Fruit fly (Drosophila melanogaster) whole organism, embryonic: ENCODE results near the gene Zyx.

Source experiments
- ATbp ChIP-seq: fragments of 200-800 bp; sonication (Bioruptor generic); optimal IDR thresholded peaks from 2 replicates; lab custom pipeline; 2017; ENCODE audit warnings: missing biosample characterization, mild to moderate bottlenecking, missing genetic modification characterization, missing genetic modification reagents
- Bteb2 ChIP-seq: fragments of 200-800 bp; sonication (Bioruptor generic); optimal IDR thresholded peaks from 2 replicates; lab custom pipeline; 2016; ENCODE audit warnings: missing biosample characterization, missing genetic modification characterization
- CG1024 ChIP-seq: fragments of 200-800 bp; sonication (Bioruptor generic); IDR thresholded peaks from 2 replicates; pipeline ENCODE4 v1.3.6; 2022; ENCODE audit warnings: missing biosample characterization, missing genetic modification characterization
- CG10267 ChIP-seq: fragments of 200-800 bp; sonication (Bioruptor generic); optimal IDR thresholded peaks from 2 replicates; lab custom pipeline; 2018; ENCODE audit warnings: missing biosample characterization, mild to moderate bottlenecking, missing genetic modification characterization, moderate library complexity
- CG12071 ChIP-seq: fragments of 200-800 bp; sonication (Bioruptor generic); optimal IDR thresholded peaks from 3 replicates; lab custom pipeline; 2018; ENCODE audit warnings: missing biosample characterization, mild to moderate bottlenecking, missing genetic modification characterization
- CG12942 ChIP-seq: fragments of 200-800 bp; sonication (Bioruptor generic); optimal IDR thresholded peaks from 3 replicates; lab custom pipeline; 2016; ENCODE audit warnings: missing biosample characterization, missing genetic modification characterization
- CG13775 ChIP-seq: fragments of 200-800 bp; sonication (Bioruptor generic); optimal IDR thresholded peaks from 3 replicates; lab custom pipeline; 2017; ENCODE audit warnings: missing biosample characterization, mild to moderate bottlenecking, missing genetic modification characterization
- CG15479 ChIP-seq: fragments of 200-800 bp; sonication (Bioruptor generic); optimal IDR thresholded peaks from 3 replicates; lab custom pipeline; 2019; ENCODE audit warnings: missing biosample characterization, mild to moderate bottlenecking, missing genetic modification characterization, moderate library complexity
- CG15696 ChIP-seq: fragments of 200-800 bp; sonication (Bioruptor generic); optimal IDR thresholded peaks from 2 replicates; lab custom pipeline; 2019; ENCODE audit warnings: missing biosample characterization, mild to moderate bottlenecking, missing genetic modification characterization, moderate library complexity
- CG1602 ChIP-seq: fragments of 200-800 bp; sonication (Bioruptor generic); optimal IDR thresholded peaks from 3 replicates; lab custom pipeline; 2016; ENCODE audit warnings: missing biosample characterization, missing genetic modification characterization
- CG17612 ChIP-seq: fragments of 200-800 bp; sonication (Bioruptor generic); IDR thresholded peaks from 2 replicates; pipeline ENCODE4 v1.3.6; 2022; ENCODE audit warnings: missing biosample characterization, missing genetic modification characterization
- CG2116 ChIP-seq: fragments of 200-800 bp; sonication (Bioruptor generic); optimal IDR thresholded peaks from 3 replicates; lab custom pipeline; 2018; ENCODE audit warnings: missing biosample characterization, mild to moderate bottlenecking, missing genetic modification characterization
- CG2678 ChIP-seq: fragments of 200-800 bp; sonication (Bioruptor generic); optimal IDR thresholded peaks from 3 replicates; lab custom pipeline; 2019; ENCODE audit warnings: missing biosample characterization, mild to moderate bottlenecking, missing genetic modification characterization, moderate library complexity
- CG33213 ChIP-seq: fragments of 200-800 bp; sonication (Bioruptor generic); optimal IDR thresholded peaks from 3 replicates; lab custom pipeline; 2016; ENCODE audit warnings: missing biosample characterization, missing genetic modification characterization
- CG34376 ChIP-seq: fragments of 200-800 bp; sonication (Bioruptor generic); optimal IDR thresholded peaks from 2 replicates; lab custom pipeline; 2018; ENCODE audit warnings: missing biosample characterization, mild to moderate bottlenecking, missing genetic modification characterization
- CG6272 ChIP-seq: fragments of 200-800 bp; sonication (Bioruptor generic); IDR thresholded peaks from 2 replicates; pipeline ENCODE4 v1.3.6; 2022; ENCODE audit warnings: missing biosample characterization, missing genetic modification characterization
- CG6683 ChIP-seq: fragments of 200-800 bp; sonication (Bioruptor generic); optimal IDR thresholded peaks from 2 replicates; lab custom pipeline; 2017; ENCODE audit warnings: missing biosample characterization, mild to moderate bottlenecking, missing genetic modification characterization, missing genetic modification reagents
- CG6791 ChIP-seq: fragments of 200-800 bp; sonication (Bioruptor generic); IDR thresholded peaks from 3 replicates; pipeline ENCODE4 v1.3.6; 2022; ENCODE audit warnings: missing biosample characterization, missing genetic modification characterization; ENCODE audit not compliant: partially characterized antibody
- CG7987 ChIP-seq: fragments of 200-800 bp; sonication (Bioruptor generic); optimal IDR thresholded peaks from 2 replicates; lab custom pipeline; 2018; ENCODE audit warnings: missing biosample characterization, mild to moderate bottlenecking, missing genetic modification characterization, moderate library complexity
- Doc3 ChIP-seq: fragments of 200-800 bp; sonication (Bioruptor generic); IDR thresholded peaks from 3 replicates; pipeline ENCODE4 v1.3.6; 2022; ENCODE audit warnings: missing biosample characterization, missing genetic modification characterization; ENCODE audit not compliant: partially characterized antibody
- Dp ChIP-seq: fragments of 200-800 bp; sonication (Bioruptor generic); optimal IDR thresholded peaks from 2 replicates; lab custom pipeline; 2018; ENCODE audit warnings: missing biosample characterization, mild to moderate bottlenecking, missing genetic modification characterization, moderate library complexity
- E2f1 ChIP-seq: fragments of 200-800 bp; sonication (Bioruptor generic); IDR thresholded peaks from 2 replicates; pipeline ENCODE4 v1.3.6; 2022; ENCODE audit warnings: missing biosample characterization, missing genetic modification characterization
- Hsf ChIP-seq: fragments of 200-800 bp; sonication (Bioruptor generic); optimal IDR thresholded peaks from 3 replicates; lab custom pipeline; 2016; ENCODE audit warnings: missing biosample characterization, missing genetic modification characterization
- Lim3 ChIP-seq: fragments of 200-800 bp; sonication (Bioruptor generic); IDR thresholded peaks from 2 replicates; pipeline ENCODE4 v1.3.6; 2022; ENCODE audit warnings: missing biosample characterization, missing genetic modification characterization
- MTF-1 ChIP-seq: fragments of 200-800 bp; sonication (Bioruptor generic); optimal IDR thresholded peaks from 2 replicates; lab custom pipeline; 2018; ENCODE audit warnings: missing biosample characterization, mild to moderate bottlenecking, missing genetic modification characterization, borderline replicate concordance
- Side ChIP-seq: fragments of 200-800 bp; sonication (Bioruptor generic); optimal IDR thresholded peaks from 2 replicates; lab custom pipeline; 2016; ENCODE audit warnings: missing biosample characterization, missing genetic modification characterization
- ap ChIP-seq: fragments of 200-800 bp; sonication (Bioruptor generic); IDR thresholded peaks from 2 replicates; pipeline ENCODE4 v1.3.6; 2022; ENCODE audit warnings: missing biosample characterization, missing genetic modification characterization
- ase ChIP-seq: fragments of 200-800 bp; sonication (Bioruptor generic); IDR thresholded peaks from 3 replicates; pipeline ENCODE4 v1.3.6; 2022; ENCODE audit warnings: missing biosample characterization, missing genetic modification characterization
- ci ChIP-seq: fragments of 200-800 bp; sonication (Bioruptor generic); IDR thresholded peaks from 3 replicates; pipeline ENCODE4 v1.3.6; 2022; ENCODE audit warnings: missing biosample characterization, missing genetic modification characterization
- dmrt99B ChIP-seq: fragments of 200-800 bp; sonication (Bioruptor generic); optimal IDR thresholded peaks from 2 replicates; lab custom pipeline; 2018; ENCODE audit warnings: missing biosample characterization, mild to moderate bottlenecking, missing genetic modification characterization, moderate library complexity
- dysf ChIP-seq: fragments of 200-800 bp; sonication (Bioruptor generic); IDR thresholded peaks from 3 replicates; pipeline ENCODE4 v1.3.6; 2022; ENCODE audit warnings: missing biosample characterization, missing genetic modification characterization
- ftz-f1 ChIP-seq: fragments of 200-800 bp; sonication (Bioruptor generic); optimal IDR thresholded peaks from 2 replicates; lab custom pipeline; 2016; ENCODE audit warnings: missing biosample characterization, missing genetic modification characterization
- gce ChIP-seq: fragments of 200-800 bp; sonication (Bioruptor generic); IDR thresholded peaks from 3 replicates; pipeline ENCODE4 v1.3.6; 2022; ENCODE audit warnings: missing biosample characterization, missing genetic modification characterization
- gsb-n ChIP-seq: fragments of 200-800 bp; sonication (Bioruptor generic); optimal IDR thresholded peaks from 3 replicates; lab custom pipeline; 2018; ENCODE audit warnings: missing biosample characterization, mild to moderate bottlenecking, missing genetic modification characterization
- hb ChIP-seq: fragments of 200-800 bp; sonication (Bioruptor generic); IDR thresholded peaks from 3 replicates; pipeline ENCODE4 v1.3.6; 2022; ENCODE audit warnings: missing biosample characterization, missing genetic modification characterization; ENCODE audit not compliant: partially characterized antibody
- her ChIP-seq: fragments of 200-800 bp; sonication (Bioruptor generic); optimal IDR thresholded peaks from 2 replicates; lab custom pipeline; 2016; ENCODE audit warnings: missing biosample characterization, missing genetic modification characterization
- hth ChIP-seq: fragments of >200 bp; optimal IDR thresholded peaks from 2 replicates; lab custom pipeline; 2017; ENCODE audit warnings: inconsistent platforms
- kni ChIP-seq: fragments of 200-800 bp; sonication (Bioruptor generic); optimal IDR thresholded peaks from 3 replicates; lab custom pipeline; 2017; ENCODE audit warnings: mild to moderate bottlenecking, missing biosample characterization, missing genetic modification reagents, missing genetic modification characterization
- maf-S ChIP-seq: fragments of 200-800 bp; sonication (Bioruptor generic); optimal IDR thresholded peaks from 2 replicates; lab custom pipeline; 2016; ENCODE audit warnings: missing biosample characterization, missing genetic modification characterization
- phol ChIP-seq: fragments of 200-800 bp; sonication (Bioruptor generic); optimal IDR thresholded peaks from 3 replicates; lab custom pipeline; 2018; ENCODE audit warnings: missing biosample characterization, mild to moderate bottlenecking, missing genetic modification characterization, moderate library complexity
- ranshi ChIP-seq: fragments of 200-800 bp; sonication (Bioruptor generic); IDR thresholded peaks from 2 replicates; pipeline ENCODE4 v1.3.6; 2022; ENCODE audit warnings: missing biosample characterization, missing genetic modification characterization
- run ChIP-seq: fragments of 200-800 bp; sonication (Bioruptor generic); optimal IDR thresholded peaks from 3 replicates; lab custom pipeline; 2018; ENCODE audit warnings: missing biosample characterization, mild to moderate bottlenecking, missing genetic modification characterization
- salm ChIP-seq: fragments of 200-800 bp; sonication (Bioruptor generic); optimal IDR thresholded peaks from 2 replicates; lab custom pipeline; 2018; ENCODE audit warnings: missing biosample characterization, mild to moderate bottlenecking, missing genetic modification characterization
- sna ChIP-seq: fragments of 200-800 bp; sonication (Bioruptor generic); IDR thresholded peaks from 2 replicates; pipeline ENCODE4 v1.3.6; 2022; ENCODE audit warnings: missing biosample characterization, missing genetic modification characterization; ENCODE audit not compliant: partially characterized antibody
- trem ChIP-seq: fragments of 200-800 bp; optimal IDR thresholded peaks from 3 replicates; lab custom pipeline; 2019; ENCODE audit warnings: missing biosample characterization, mild to moderate bottlenecking, missing genetic modification characterization, moderate library complexity
- tx ChIP-seq: fragments of 200-800 bp; sonication (Bioruptor generic); optimal IDR thresholded peaks from 2 replicates; lab custom pipeline; 2016; ENCODE audit warnings: missing biosample characterization, missing genetic modification characterization
- vnd ChIP-seq: fragments of 200-800 bp; sonication (Bioruptor generic); IDR thresholded peaks from 3 replicates; pipeline ENCODE4 v1.3.6; 2022; ENCODE audit warnings: missing biosample characterization, missing genetic modification characterization; ENCODE audit not compliant: partially characterized antibody
- wor ChIP-seq: fragments of 200-800 bp; sonication (Bioruptor generic); IDR thresholded peaks from 2 replicates; pipeline ENCODE4 v1.3.6; 2022; ENCODE audit warnings: missing biosample characterization, missing genetic modification characterization
- z ChIP-seq: fragments of 200-800 bp; sonication (Bioruptor generic); IDR thresholded peaks from 3 replicates; pipeline ENCODE4 v1.3.6; 2022; ENCODE audit warnings: missing biosample characterization, missing genetic modification characterization
- zfh2 ChIP-seq: fragments of 200-800 bp; sonication (Bioruptor generic); optimal IDR thresholded peaks from 2 replicates; lab custom pipeline; 2016; ENCODE audit warnings: missing biosample characterization, missing genetic modification characterization

Zyx gene

dm6 chr4:1026806-1027431 is 37.9 kb downstream of the Zyx start, which contains the start of gene PlexA (continued):
- peak; percentile 94 for TF ChIP-seq E2f1 (GFP tag; lab: Robert Waterston, UW)
- TF ChIP-seq ftz-f1 (GFP tag; lab: Kevin White, UChicago) = no peak
- TF ChIP-seq Hsf (GFP tag; lab: Kevin White, UChicago) = peak; percentile 69
- TF ChIP-seq CG7987 (GFP tag; lab: Kevin White, UChicago) = peak; percentile 30
- TF ChIP-seq Lim3 (GFP tag; lab: Robert Waterston, UW) = no peak; the same call in 1 of the 2 replicates
- no peak for TF ChIP-seq CG6683
- TF ChIP-seq CG2116 = peak; percentile 72
- TF ChIP-seq Dp = no peak
- peak; percentile 52 for TF ChIP-seq CG33213 (GFP tag; lab: Kevin White, UChicago)
- no peak for TF ChIP-seq CG2678 (tag; lab: Kevin White, UChicago)
- TF ChIP-seq dmrt99B (tag; lab: Kevin White, UChicago) = peak; percentile 85
- peak; percentile 93 for TF ChIP-seq CG1602 (GFP tag; lab: Kevin White, UChicago)
- peak; percentile 98 for TF ChIP-seq CG1024 (GFP tag; lab: Robert Waterston, UW)
- TF ChIP-seq CG6791 = peak; percentile 77
- TF ChIP-seq sna (GFP tag; lab: Robert Waterston, UW) = no peak
- TF ChIP-seq dysf (GFP tag; lab: Robert Waterston, UW) = peak; percentile 96
- no peak for TF ChIP-seq CG12071 (GFP tag; lab: Kevin White, UChicago)
- TF ChIP-seq CG34376 (GFP tag; lab: Kevin White, UChicago) = no peak
- TF ChIP-seq hth = no peak
- TF ChIP-seq run (tag; lab: Kevin White, UChicago) = no peak
- peak; percentile 52 for TF ChIP-seq maf-S (GFP tag; lab: Kevin White, UChicago)
- TF ChIP-seq CG13775 (GFP tag; lab: Kevin White, UChicago) = peak; percentile 86
- no peak for TF ChIP-seq kni (GFP tag; lab: Kevin White, UChicago)
- TF ChIP-seq Doc3 (GFP tag; lab: Robert Waterston, UW) = peak; percentile 55
- peak; percentile 95 for TF ChIP-seq phol (tag; lab: Kevin White, UChicago)
- TF ChIP-seq Bteb2 = peak; percentile 47
- peak; percentile 86 for TF ChIP-seq CG15696 (tag; lab: Kevin White, UChicago)
- TF ChIP-seq CG10267 (tag; lab: Kevin White, UChicago) = peak; percentile 69
- TF ChIP-seq CG6272 (GFP tag; lab: Robert Waterston, UW) = no peak; the same call in 1 of the 2 replicates
- TF ChIP-seq hb (GFP tag; lab: Robert Waterston, UW) = no peak; the same call in 2 of the 3 replicates
- peak; percentile 89 for TF ChIP-seq ap (GFP tag; lab: Robert Waterston, UW)
- TF ChIP-seq CG12942 (GFP tag; lab: Kevin White, UChicago) = peak; percentile 91
- TF ChIP-seq ase (GFP tag; lab: Robert Waterston, UW) = peak; percentile 89; the same call in 2 of the 3 replicates
- TF ChIP-seq ranshi (GFP tag; lab: Robert Waterston, UW) = peak; percentile 98
- TF ChIP-seq her (GFP tag; lab: Kevin White, UChicago) = peak; percentile 22
- peak; percentile 59 for TF ChIP-seq MTF-1 (GFP tag; lab: Kevin White, UChicago)
- TF ChIP-seq trem (tag; lab: Kevin White, UChicago) = peak; percentile 79
- no peak for TF ChIP-seq z (GFP tag; lab: Robert Waterston, UW)
- peak; percentile 79 for TF ChIP-seq CG17612 (GFP tag; lab: Robert Waterston, UW)
- peak; percentile 81 for TF ChIP-seq gsb-n (tag; lab: Kevin White, UChicago)
- peak; percentile 0 for TF ChIP-seq CG15479 (GFP tag; lab: Kevin White, UChicago)
- TF ChIP-seq Side (GFP tag; lab: Kevin White, UChicago) = no peak
- peak; percentile 74 for TF ChIP-seq zfh2 (GFP tag; lab: Kevin White, UChicago)
- TF ChIP-seq wor (GFP tag; lab: Robert Waterston, UW) = peak; percentile 86
- TF ChIP-seq salm (tag; lab: Kevin White, UChicago) = peak; percentile 54
- peak; percentile 71 for TF ChIP-seq ATbp (GFP tag; lab: Kevin White, UChicago)
- no peak; the same call in 2 of the 3 replicates for TF ChIP-seq gce (GFP tag; lab: Robert Waterston, UW)
- TF ChIP-seq vnd (GFP tag; lab: Robert Waterston, UW) = peak; percentile 66; the same call in 2 of the 3 replicates
- TF ChIP-seq tx (GFP tag; lab: Kevin White, UChicago) = peak; percentile 44
- peak; percentile 92 for TF ChIP-seq ci
